Fruit fly (Drosophila melanogaster) whole organism: ENCODE results near the gene Msh6.

ENCODE experiments used
- CG8478 ChIP-seq: fragments of >200 bp; optimal IDR thresholded peaks from 2 replicates; lab custom pipeline; 2018; ENCODE audit warnings: inconsistent platforms
- EcR ChIP-seq, 2 experiments: fragments of >200 bp; optimal IDR thresholded peaks; 2 replicates each; lab custom pipeline; 2017; ENCODE audit warnings: missing biosample characterization in 2 of 2, missing genetic modification characterization in 2 of 2, missing genetic modification reagents in 2 of 2
- usp ChIP-seq: fragments of >200 bp; optimal IDR thresholded peaks from 2 replicates; lab custom pipeline; 2017; ENCODE audit warnings: missing biosample characterization, missing genetic modification characterization, mixed read lengths

DNA sequence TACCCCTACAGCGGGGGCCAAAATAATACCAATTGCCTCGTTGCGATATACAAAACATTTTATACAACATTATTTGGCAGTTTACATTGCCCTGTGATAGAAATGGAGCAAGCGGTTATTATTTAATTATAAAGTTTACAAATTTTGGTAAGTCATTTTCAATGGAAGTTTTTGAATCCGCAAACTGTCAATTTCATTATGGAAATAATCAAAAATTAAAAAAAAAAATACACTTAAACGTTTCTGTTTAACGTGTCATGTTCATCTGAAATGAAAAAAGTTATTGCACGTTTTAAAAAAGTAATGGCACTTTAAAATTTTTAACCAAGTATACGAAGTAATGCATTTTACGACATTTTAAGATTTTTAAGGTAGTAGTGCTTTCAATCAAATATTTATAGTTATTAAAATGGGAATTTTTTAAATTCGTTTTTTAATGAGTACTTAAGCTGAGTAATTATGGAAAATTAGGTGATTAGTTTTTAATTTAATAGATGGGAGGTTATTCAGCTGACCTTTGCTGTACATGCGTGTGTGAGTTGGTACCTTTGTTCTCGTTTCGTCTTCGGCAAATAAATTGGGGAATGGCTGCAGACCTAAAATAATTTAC lies 38.5 kb upstream of the Msh6 start:
- TF ChIP-seq usp (GFP tag; lab: Kevin White, UChicago) (no peak), EcR (GFP tag; optimal IDR thresholded peaks at IDR 0.05; lab: Kevin White, UChicago) (no peak), CG8478 (lab: Kevin White, UChicago) (no peak)
